Worm (Caenorhabditis elegans) whole organism, L4/young adult: Measurements from ENCODE around the gene F15H10.8.

Experiments used
- W03F9.2 ChIP-seq: fragments of 150-350 bp; optimal IDR thresholded peaks from 2 replicates; lab custom pipeline; 2014; ENCODE audit warnings: missing biosample characterization, missing genetic modification characterization
- dao-5 ChIP-seq: sonication (generic microtip); optimal IDR thresholded peaks from 2 replicates; lab custom pipeline; 2016; ENCODE audit warnings: missing genotype, missing genetic modification characterization, moderate library complexity, missing compliant biosample characterization
- him-1 ChIP-seq: sonication (generic microtip); optimal IDR thresholded peaks from 2 replicates; lab custom pipeline; 2016; ENCODE audit warnings: missing genotype, missing genetic modification reagents, missing genetic modification characterization, missing compliant biosample characterization

ce11 chrV:10402804-10403203, at the start of gene F15H10.8:
- TF ChIP-seq him-1 (tag; lab: Kevin White, UChicago) (no peak), dao-5 (tag; lab: Kevin White, UChicago) (no peak), W03F9.2 (no peak)
